Fruit fly (Drosophila melanogaster) whole organism, prepupa: ENCODE results near the gene CG4424.

Experiments used
- CG8119 ChIP-seq: fragments of 200-800 bp; sonication (Bioruptor generic); IDR thresholded peaks from 3 replicates; pipeline ENCODE4 v1.3.6; 2022; ENCODE audit warnings: missing biosample characterization, missing genetic modification characterization
- Ets96B ChIP-seq: fragments of 200-800 bp; optimal IDR thresholded peaks from 2 replicates; lab custom pipeline; 2019; ENCODE audit warnings: missing biosample characterization, mild to moderate bottlenecking, missing genetic modification characterization, moderate library complexity
- Sox102F ChIP-seq: fragments of 200-800 bp; sonication (Bioruptor generic); optimal IDR thresholded peaks from 2 replicates; lab custom pipeline; 2016; ENCODE audit warnings: missing biosample characterization, mild to moderate bottlenecking, missing genetic modification characterization
- dac ChIP-seq: fragments of 200-800 bp; sonication (Bioruptor generic); optimal IDR thresholded peaks from 2 replicates; lab custom pipeline; 2017; ENCODE audit warnings: missing biosample characterization, mild to moderate bottlenecking, missing genetic modification characterization

DNA sequence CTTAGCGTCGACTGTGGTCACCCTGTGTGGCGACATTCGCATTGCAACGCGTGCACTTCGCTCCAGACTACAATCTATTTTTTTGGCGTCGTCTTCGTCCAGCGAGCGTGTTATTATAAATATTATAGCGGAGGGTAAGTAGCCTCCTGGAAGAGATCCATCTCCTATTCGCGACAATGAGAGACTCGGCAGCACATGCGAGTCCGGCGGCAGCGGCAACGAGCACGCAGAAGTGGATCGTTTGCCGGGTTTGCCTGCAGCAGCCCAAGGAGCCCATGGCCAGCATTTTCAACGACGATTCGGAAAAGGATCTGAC is 3.9 kb upstream of the CG4424 start, which contains the start of gene idc:
- no peak for TF ChIP-seq CG8119 (GFP tag; lab: Robert Waterston, UW)
- TF ChIP-seq dac (GFP tag; lab: Kevin White, UChicago), result no peak
- TF ChIP-seq Ets96B (tag; lab: Kevin White, UChicago), result no peak
- TF ChIP-seq Sox102F, result no peak
